Worm (Caenorhabditis elegans): ENCODE results near the gene mrps-17.

Gene mrps-17

ce11 chrIII:6478256-6479004, 46.8 kb upstream of the mrps-17 start, which contains the start of gene zip-8:
zip-8 (plus strand) TSS chrIII:6478955.
- TF ChIP-seq pha-4 (tag; optimal IDR thresholded peaks at IDR 0.05) (no peak), nhr-43 (tag; optimal IDR thresholded peaks at IDR 0.05; ENCODE audit: poor library complexity, severe bottlenecking) (no peak), nhr-23 (tag; optimal IDR thresholded peaks at IDR 0.05) (no peak), ztf-4 (tag; optimal IDR thresholded peaks at IDR 0.05) (no peak), lsy-12 (tag; optimal IDR thresholded peaks at IDR 0.05) (no peak), R02D3.7 (tag; optimal IDR thresholded peaks at IDR 0.05) (no peak), zag-1 (tag; optimal IDR thresholded peaks at IDR 0.05) (no peak), egl-5 (tag; optimal IDR thresholded peaks at IDR 0.05) (no peak), jun-1 (tag; optimal IDR thresholded peaks at IDR 0.05) (no peak), hmg-11 (tag; optimal IDR thresholded peaks at IDR 0.05) (no peak), elt-1 (tag; optimal IDR thresholded peaks at IDR 0.05) (no peak), unc-62 (GFP tag; optimal IDR thresholded peaks at IDR 0.05) (no peak), lin-15B (tag; optimal IDR thresholded peaks at IDR 0.05) (no peak), nhr-67 (tag; optimal IDR thresholded peaks at IDR 0.05) (no peak), nhr-11 (tag; optimal IDR thresholded peaks at IDR 0.05) (no peak), fkh-10 (GFP tag; optimal IDR thresholded peaks at IDR 0.05) (no peak), tbx-2 (tag; optimal IDR thresholded peaks at IDR 0.05) (no peak), ztf-11 (tag; optimal IDR thresholded peaks at IDR 0.05) (no peak), skn-1 (tag; optimal IDR thresholded peaks at IDR 0.05) (no peak)

- no peak for TF ChIP-seq lin-15B (tag; optimal IDR thresholded peaks at IDR 0.05)
- TF ChIP-seq unc-39 (tag; optimal IDR thresholded peaks at IDR 0.05): no peak
- TF ChIP-seq pha-4 (tag; optimal IDR thresholded peaks at IDR 0.05): no peak
- TF ChIP-seq hmg-11 (tag; optimal IDR thresholded peaks at IDR 0.05): no peak
- no peak for TF ChIP-seq unc-62 (GFP tag; optimal IDR thresholded peaks at IDR 0.05)
- TF ChIP-seq mml-1 (tag; optimal IDR thresholded peaks at IDR 0.05): no peak
- TF ChIP-seq ceh-28 (tag; optimal IDR thresholded peaks at IDR 0.05): no peak
- no peak for TF ChIP-seq eor-1 (tag; optimal IDR thresholded peaks at IDR 0.05)
- no peak for TF ChIP-seq nfya-1 (tag; optimal IDR thresholded peaks at IDR 0.05; ENCODE audit: insufficient read depth)
- no peak for TF ChIP-seq nhr-237 (tag; optimal IDR thresholded peaks at IDR 0.05)
- TF ChIP-seq daf-12 (tag; optimal IDR thresholded peaks at IDR 0.05): no peak
- TF ChIP-seq jun-1 (tag; optimal IDR thresholded peaks at IDR 0.05): no peak
These were observed 44.8 kb upstream of the mrps-17 start for ce11 chrIII:6476380-6476779.

ce11 chrIII:6471451-6471850, 39.9 kb upstream of the mrps-17 start, which contains the start of gene wht-6:
wht-6 (plus strand) TSS chrIII:6471751.
- TF ChIP-seq elt-2 (tag; optimal IDR thresholded peaks at IDR 0.05): no peak
- no peak for TF ChIP-seq ztf-4 (tag; optimal IDR thresholded peaks at IDR 0.05)
- TF ChIP-seq elt-1 (tag; optimal IDR thresholded peaks at IDR 0.05): no peak
- no peak for TF ChIP-seq lin-15B (tag; optimal IDR thresholded peaks at IDR 0.05)
- no peak for TF ChIP-seq nhr-237 (tag; optimal IDR thresholded peaks at IDR 0.05)

ce11 chrIII:6467005-6467404, 35.4 kb upstream of the mrps-17 start, which contains the start of gene T26A5.2:
T26A5.2 (plus strand) TSS chrIII:6467305.
- TF ChIP-seq nhr-25 (tag; optimal IDR thresholded peaks at IDR 0.05) (no peak), lsy-12 (tag; optimal IDR thresholded peaks at IDR 0.05) (no peak), skn-1 (tag; optimal IDR thresholded peaks at IDR 0.05) (no peak), daf-12 (tag; optimal IDR thresholded peaks at IDR 0.05) (no peak)

- TF ChIP-seq egl-27 (tag; optimal IDR thresholded peaks at IDR 0.05) (no peak), nhr-23 (tag; optimal IDR thresholded peaks at IDR 0.05) (no peak), nhr-237 (tag; optimal IDR thresholded peaks at IDR 0.05) (no peak), skn-1 (tag; optimal IDR thresholded peaks at IDR 0.05) (no peak), unc-39 (tag; optimal IDR thresholded peaks at IDR 0.05) (no peak), fkh-10 (GFP tag; optimal IDR thresholded peaks at IDR 0.05) (no peak), unc-62 (GFP tag; optimal IDR thresholded peaks at IDR 0.05) (no peak), elt-1 (tag; optimal IDR thresholded peaks at IDR 0.05) (no peak), ceh-16 (tag; optimal IDR thresholded peaks at IDR 0.05) (no peak), nhr-12 (tag; optimal IDR thresholded peaks at IDR 0.05) (no peak), snpc-4 (tag; optimal IDR thresholded peaks at IDR 0.05) (no peak), nhr-25 (tag; optimal IDR thresholded peaks at IDR 0.05) (no peak), nhr-76 (tag; optimal IDR thresholded peaks at IDR 0.05) (no peak), ceh-28 (tag; optimal IDR thresholded peaks at IDR 0.05) (no peak), R02D3.7 (tag; optimal IDR thresholded peaks at IDR 0.05) (no peak), nhr-43 (tag; optimal IDR thresholded peaks at IDR 0.05; ENCODE audit: poor library complexity, severe bottlenecking) (no peak), sea-2 (GFP tag; optimal IDR thresholded peaks at IDR 0.05) (no peak)
These were observed 33.3 kb upstream of the mrps-17 start, which contains the start of gene nduf-2.2 for ce11 chrIII:6464913-6465312. nduf-2.2 (plus strand) TSS chrIII:6465222.

All from whole organism, L3 larva.